Worm (Caenorhabditis elegans) whole organism, late embryonic: ENCODE data around the gene srd-65.

ENCODE experiments used
- C08G9.2 ChIP-seq: sonication (generic microtip); optimal IDR thresholded peaks from 2 replicates; lab custom pipeline; 2016; ENCODE audit warnings: mild to moderate bottlenecking, missing genetic modification characterization, moderate library complexity, missing compliant biosample characterization
- C38D4.7 ChIP-seq: fragments of 200-800 bp; sonication (Bioruptor generic); optimal IDR thresholded peaks from 2 replicates; lab custom pipeline; 2018; ENCODE audit warnings: mild to moderate bottlenecking, missing genetic modification characterization, moderate library complexity, missing compliant biosample characterization
- F13H6.1 ChIP-seq: sonication (generic microtip); optimal IDR thresholded peaks from 2 replicates; lab custom pipeline; 2016; ENCODE audit warnings: missing genetic modification characterization, missing compliant biosample characterization
- T23F11.4 ChIP-seq: fragments of 200-800 bp; sonication (Bioruptor generic); optimal IDR thresholded peaks from 2 replicates; lab custom pipeline; 2018; ENCODE audit warnings: mild to moderate bottlenecking, missing genetic modification characterization, missing compliant biosample characterization
- ama-1 ChIP-seq: fragments of 150-350 bp; optimal IDR thresholded peaks from 2 replicates; lab custom pipeline; 2014
- ceh-14 ChIP-seq: sonication (generic microtip); optimal IDR thresholded peaks from 2 replicates; lab custom pipeline; 2016; ENCODE audit warnings: missing genotype, missing genetic modification characterization, missing compliant biosample characterization
- ceh-18 ChIP-seq: sonication (generic microtip); optimal IDR thresholded peaks from 2 replicates; lab custom pipeline; 2016; ENCODE audit warnings: missing genetic modification characterization, missing compliant biosample characterization
- ceh-2 ChIP-seq: sonication (generic microtip); optimal IDR thresholded peaks from 2 replicates; lab custom pipeline; 2016; ENCODE audit warnings: missing genotype, missing genetic modification characterization, missing compliant biosample characterization
- ceh-24 ChIP-seq: sonication (generic microtip); optimal IDR thresholded peaks from 2 replicates; lab custom pipeline; 2016; ENCODE audit warnings: mild to moderate bottlenecking, missing genetic modification characterization, missing compliant biosample characterization
- ceh-34 ChIP-seq: sonication (generic microtip); optimal IDR thresholded peaks from 2 replicates; lab custom pipeline; 2016; ENCODE audit warnings: mild to moderate bottlenecking, missing genetic modification characterization, missing compliant biosample characterization
- ceh-48 ChIP-seq: sonication (generic microtip); optimal IDR thresholded peaks from 2 replicates; lab custom pipeline; 2016; ENCODE audit warnings: missing genetic modification characterization, inconsistent platforms, missing compliant biosample characterization
- ceh-6 ChIP-seq: fragments of 200-800 bp; sonication (Bioruptor generic); optimal IDR thresholded peaks from 2 replicates; lab custom pipeline; 2018; ENCODE audit warnings: mild to moderate bottlenecking, missing genetic modification characterization, missing compliant biosample characterization
- ceh-9 ChIP-seq: sonication (generic microtip); optimal IDR thresholded peaks from 2 replicates; lab custom pipeline; 2016; ENCODE audit warnings: mild to moderate bottlenecking, missing genetic modification characterization, inconsistent platforms, missing compliant biosample characterization
- dve-1 ChIP-seq: sonication (generic microtip); optimal IDR thresholded peaks from 2 replicates; lab custom pipeline; 2017; ENCODE audit warnings: antibody characterized with exemption, mild to moderate bottlenecking, missing genetic modification characterization, missing compliant biosample characterization
- elt-2 ChIP-seq: sonication (generic microtip); optimal IDR thresholded peaks from 2 replicates; lab custom pipeline; 2016; ENCODE audit warnings: missing genetic modification reagents, missing genetic modification characterization, missing compliant biosample characterization
- ets-4 ChIP-seq: sonication (generic microtip); optimal IDR thresholded peaks from 2 replicates; lab custom pipeline; 2016; ENCODE audit warnings: missing genetic modification characterization, missing compliant biosample characterization
- fkh-6 ChIP-seq: sonication (generic microtip); optimal IDR thresholded peaks from 2 replicates; lab custom pipeline; 2016; ENCODE audit warnings: missing genetic modification characterization, missing compliant biosample characterization
- hlh-13 ChIP-seq: fragments of 200-800 bp; sonication (Bioruptor generic); optimal IDR thresholded peaks from 2 replicates; lab custom pipeline; 2018; ENCODE audit warnings: mild to moderate bottlenecking, missing genetic modification characterization, missing compliant biosample characterization
- hlh-8 ChIP-seq: sonication (generic microtip); optimal IDR thresholded peaks from 2 replicates; lab custom pipeline; 2016; ENCODE audit warnings: missing genotype, missing genetic modification characterization, missing compliant biosample characterization
- lim-6 ChIP-seq: sonication (generic microtip); optimal IDR thresholded peaks from 2 replicates; lab custom pipeline; 2016; ENCODE audit warnings: missing genetic modification characterization, missing compliant biosample characterization
- lin-11 ChIP-seq: fragments of 200-800 bp; sonication (Bioruptor generic); optimal IDR thresholded peaks from 2 replicates; lab custom pipeline; 2018; ENCODE audit warnings: mild to moderate bottlenecking, missing genetic modification characterization, missing compliant biosample characterization
- mec-3 ChIP-seq: sonication (generic microtip); optimal IDR thresholded peaks from 2 replicates; lab custom pipeline; 2016; ENCODE audit warnings: borderline replicate concordance, missing genetic modification characterization, missing compliant biosample characterization
- nfya-1 ChIP-seq: sonication (generic microtip); optimal IDR thresholded peaks from 2 replicates; lab custom pipeline; 2017; ENCODE audit warnings: missing genetic modification characterization, mild to moderate bottlenecking, missing compliant biosample characterization, antibody characterized with exemption, moderate library complexity
- nhr-232 ChIP-seq: sonication (generic microtip); optimal IDR thresholded peaks from 2 replicates; lab custom pipeline; 2016; ENCODE audit warnings: missing genetic modification characterization, missing compliant biosample characterization
- pat-9 ChIP-seq: fragments of 200-800 bp; sonication (Bioruptor generic); optimal IDR thresholded peaks from 2 replicates; lab custom pipeline; 2018; ENCODE audit warnings: mild to moderate bottlenecking, missing genetic modification characterization, moderate library complexity, missing compliant biosample characterization
- pax-1 ChIP-seq: fragments of 150-350 bp; optimal IDR thresholded peaks from 2 replicates; lab custom pipeline; 2014; ENCODE audit warnings: missing biosample characterization, missing genetic modification characterization
- pha-2 ChIP-seq: sonication (generic microtip); optimal IDR thresholded peaks from 2 replicates; lab custom pipeline; 2017; ENCODE audit warnings: mild to moderate bottlenecking, missing genetic modification characterization, missing compliant biosample characterization
- pha-4 ChIP-seq: fragments of 150-350 bp; optimal IDR thresholded peaks from 2 replicates; lab custom pipeline; 2018; ENCODE audit warnings: missing biosample characterization, missing genetic modification reagents, missing genetic modification characterization
- pqm-1 ChIP-seq: sonication (generic microtip); optimal IDR thresholded peaks from 2 replicates; lab custom pipeline; 2016; ENCODE audit warnings: missing genetic modification characterization, missing compliant biosample characterization
- pros-1 ChIP-seq: fragments of 150-350 bp; optimal IDR thresholded peaks from 2 replicates; lab custom pipeline; 2014; ENCODE audit warnings: missing biosample characterization, missing genetic modification reagents, missing genetic modification characterization
- ref-2 ChIP-seq: sonication (generic microtip); optimal IDR thresholded peaks from 2 replicates; lab custom pipeline; 2016; ENCODE audit warnings: missing genetic modification characterization, missing compliant biosample characterization
- sox-2 ChIP-seq: fragments of 200-800 bp; sonication (Bioruptor generic); IDR thresholded peaks from 2 replicates; pipeline ENCODE4 v1.3.6; 2022; ENCODE audit warnings: missing genetic modification reagents, missing genetic modification characterization, missing compliant biosample characterization
- tbx-2 ChIP-seq: sonication (generic microtip); optimal IDR thresholded peaks from 2 replicates; lab custom pipeline; 2016; ENCODE audit warnings: missing genetic modification characterization, missing compliant biosample characterization
- ttx-3 ChIP-seq: sonication (generic microtip); optimal IDR thresholded peaks from 2 replicates; lab custom pipeline; 2016; ENCODE audit warnings: missing genetic modification reagents, missing genetic modification characterization, missing compliant biosample characterization
- unc-3 ChIP-seq, 2 experiments: fragments of 200-800 bp in 1 of 2; sonication (Bioruptor generic) in 1 of 2; sonication (generic microtip) in 1 of 2; conservative IDR thresholded peaks in 1 of 2; optimal IDR thresholded peaks in 1 of 2; 2 replicates each; pipeline versions ENCODE4 v1.3.6 to Lab custom; 2016 to 2022; ENCODE audit warnings: missing compliant biosample characterization in 2 of 2, missing genetic modification characterization in 2 of 2, missing genetic modification reagents in 1 of 2
- unc-42 ChIP-seq: sonication (generic microtip); optimal IDR thresholded peaks from 2 replicates; lab custom pipeline; 2016; ENCODE audit warnings: missing genotype, missing genetic modification characterization, missing compliant biosample characterization
- unc-55 ChIP-seq: sonication (generic microtip); optimal IDR thresholded peaks from 2 replicates; lab custom pipeline; 2017; ENCODE audit warnings: missing biosample characterization, missing genetic modification reagents, missing genetic modification characterization
- zip-5 ChIP-seq: sonication (generic microtip); optimal IDR thresholded peaks from 2 replicates; lab custom pipeline; 2016; ENCODE audit warnings: missing genetic modification characterization, missing compliant biosample characterization
- ztf-16 ChIP-seq: sonication (generic microtip); optimal IDR thresholded peaks from 2 replicates; lab custom pipeline; 2017; ENCODE audit warnings: missing genetic modification characterization, missing compliant biosample characterization

Gene srd-65

ce11 chrIII:2255522-2255921 is 31.7 kb upstream of the srd-65 start, which contains the start of gene fbxa-71:
fbxa-71 (plus strand) TSS chrIII:2255822.
- no peak for TF ChIP-seq lin-11 (tag; lab: Kevin White, UChicago)
- no peak for TF ChIP-seq lim-6
- no peak for TF ChIP-seq ceh-24 (tag; lab: Kevin White, UChicago)
- no peak for TF ChIP-seq ama-1 (lab: Kevin White, UChicago)
- no peak for TF ChIP-seq ceh-2
- TF ChIP-seq ceh-14 (tag; lab: Kevin White, UChicago), result no peak
- TF ChIP-seq ceh-34 (tag; lab: Kevin White, UChicago), result no peak

ce11 chrIII:2253027-2253499 is 29.2 kb upstream of the srd-65 start, which contains the start of gene fbxa-73:
fbxa-73 (plus strand) TSS chrIII:2253449.
- TF ChIP-seq elt-2 (tag; lab: Kevin White, UChicago) (peak; percentile 53), mec-3 (no peak), hlh-13 (GFP tag; lab: Kevin White, UChicago) (no peak), zip-5 (tag; lab: Kevin White, UChicago) (no peak)

ce11 chrIII:2251348-2251747 is 27.5 kb upstream of the srd-65 start, which contains the start of gene fbxa-7:
fbxa-7 (minus strand) TSS chrIII:2251448.
- TF ChIP-seq ttx-3, result no peak
- TF ChIP-seq pros-1 (tag; lab: Kevin White, UChicago), result no peak
- TF ChIP-seq fkh-6 (tag; lab: Kevin White, UChicago), result no peak
- no peak for TF ChIP-seq T23F11.4 (GFP tag; lab: Kevin White, UChicago)
- no peak for TF ChIP-seq nhr-232
- no peak for TF ChIP-seq unc-42
- no peak for TF ChIP-seq ceh-48 (tag; lab: Kevin White, UChicago)
- no peak for TF ChIP-seq lim-6
- TF ChIP-seq pha-2, result no peak
- no peak for TF ChIP-seq pat-9 (tag; lab: Kevin White, UChicago)
- no peak for TF ChIP-seq ceh-18
- TF ChIP-seq pqm-1 (tag; lab: Kevin White, UChicago), result no peak
- no peak for TF ChIP-seq ceh-9
- no peak for TF ChIP-seq hlh-13 (GFP tag; lab: Kevin White, UChicago)
- no peak for TF ChIP-seq ets-4 (tag; lab: Kevin White, UChicago)
- no peak for TF ChIP-seq ama-1 (lab: Kevin White, UChicago)
- TF ChIP-seq ceh-2, result no peak
- no peak for TF ChIP-seq unc-55
- TF ChIP-seq ref-2 (tag; lab: Kevin White, UChicago), result no peak

ce11 chrIII:2245727-2246126 is 21.9 kb upstream of the srd-65 start, which contains the start of gene srd-67:
srd-67 (minus strand) TSS chrIII:2245827.
- TF ChIP-seq C38D4.7 (GFP tag; lab: Kevin White, UChicago), result no peak
- no peak for TF ChIP-seq ttx-3
- TF ChIP-seq ceh-9, result no peak
- no peak for TF ChIP-seq hlh-8 (tag; lab: Kevin White, UChicago)
- TF ChIP-seq pat-9 (tag; lab: Kevin White, UChicago), result no peak
- no peak for TF ChIP-seq sox-2 (GFP tag; lab: Robert Waterston, UW)
- no peak for TF ChIP-seq ztf-16 (tag; lab: Kevin White, UChicago)
- TF ChIP-seq dve-1 (tag; lab: Kevin White, UChicago), result no peak
- TF ChIP-seq nhr-232, result no peak
- no peak for TF ChIP-seq tbx-2 (tag; lab: Kevin White, UChicago)
- TF ChIP-seq pax-1 (tag; lab: Kevin White, UChicago), result no peak
- no peak for TF ChIP-seq nfya-1 (tag; lab: Kevin White, UChicago)
- TF ChIP-seq C08G9.2, result no peak
- TF ChIP-seq, all 69 proteins: peak for 0

- TF ChIP-seq pha-4 (tag; lab: Kevin White, UChicago) (no peak), elt-2 (tag; lab: Kevin White, UChicago) (no peak), ceh-6 (no peak), ceh-48 (tag; lab: Kevin White, UChicago) (no peak), lin-11 (tag; lab: Kevin White, UChicago) (no peak), ceh-14 (tag; lab: Kevin White, UChicago) (no peak), F13H6.1 (tag; lab: Kevin White, UChicago) (no peak), unc-3 (GFP tag; conservative IDR thresholded peaks at IDR 0.05; lab: Robert Waterston, UW) (no peak), unc-3 (tag; optimal IDR thresholded peaks at IDR 0.05; lab: Kevin White, UChicago) (no peak), C08G9.2 (no peak)
Measured at ce11 chrIII:2243617-2244016, 19.8 kb upstream of the srd-65 start.
